Worm (Caenorhabditis elegans): ENCODE results near the gene cyd-1.

DNA sequence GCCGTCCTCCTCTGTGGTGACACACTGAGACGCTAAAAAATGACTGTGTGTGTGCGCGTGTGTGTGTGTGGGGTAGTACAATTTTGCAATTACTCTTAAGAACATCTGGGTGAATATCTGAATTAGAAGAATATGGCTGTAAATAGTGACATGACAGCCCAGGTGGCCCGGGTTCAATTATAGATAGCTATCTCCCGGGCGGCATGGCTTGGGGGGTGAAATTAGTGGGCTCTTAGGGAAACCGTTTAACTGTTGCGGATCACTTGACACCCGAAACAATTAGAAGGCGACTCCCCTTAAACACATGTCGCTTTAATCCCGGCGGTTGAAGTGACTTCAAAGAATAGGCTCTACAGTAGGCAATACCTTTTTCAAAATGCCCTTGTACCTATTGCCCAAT, 9.8 kb downstream of the cyd-1 start:
- TF ChIP-seq him-1 (tag; optimal IDR thresholded peaks at IDR 0.05) (no peak), W03F9.2 (tag; optimal IDR thresholded peaks at IDR 0.05) (no peak), dao-5 (tag; optimal IDR thresholded peaks at IDR 0.05) (no peak)
